Fruit fly (Drosophila melanogaster): ENCODE measurements around the gene Ubc84D.
A peak's percentile ranks its signal among the peaks of the same experiment; 100 is the strongest.

The Ubc84D gene

dm6 chr3R:7536281-7536680, 17.0 kb upstream of the Ubc84D start, which contains the start of gene alpha-Est5 (continued):
- peak; percentile 2 for TF ChIP-seq CG15514 (GFP tag; optimal IDR thresholded peaks at IDR 0.05)
- TF ChIP-seq psq (GFP tag; optimal IDR thresholded peaks at IDR 0.05), result no peak
- no peak for TF ChIP-seq CG1647 (GFP tag; optimal IDR thresholded peaks at IDR 0.05)
- TF ChIP-seq fd96Cb (tag; optimal IDR thresholded peaks at IDR 0.05), result no peak
- no peak for TF ChIP-seq CG10431 (GFP tag; optimal IDR thresholded peaks at IDR 0.05)
- TF ChIP-seq CG13287 (GFP tag; IDR thresholded peaks at IDR 0.05; ENCODE audit: partially characterized antibody), result no peak
- no peak for TF ChIP-seq CG4282 (GFP tag; optimal IDR thresholded peaks at IDR 0.05)
- no peak for TF ChIP-seq croc (GFP tag; conservative IDR thresholded peaks at IDR 0.05)
- no peak for TF ChIP-seq CG6765 (GFP tag; optimal IDR thresholded peaks at IDR 0.05)
- TF ChIP-seq B-H2 (GFP tag; optimal IDR thresholded peaks at IDR 0.05), result peak; percentile 8
- TF ChIP-seq Kr (GFP tag; optimal IDR thresholded peaks at IDR 0.05), result no peak
- TF ChIP-seq E2f1 (GFP tag; IDR thresholded peaks at IDR 0.05), result no peak
- no peak for TF ChIP-seq Deaf1 (tag; optimal IDR thresholded peaks at IDR 0.05)
- TF ChIP-seq her (GFP tag; optimal IDR thresholded peaks at IDR 0.05), result no peak
- no peak for TF ChIP-seq dmrt11E (tag; optimal IDR thresholded peaks at IDR 0.05)

dm6 chr3R:7535606-7536005, 16.4 kb upstream of the Ubc84D start:
- TF ChIP-seq exex (tag; optimal IDR thresholded peaks at IDR 0.05) (peak; percentile 79), Dp (GFP tag; optimal IDR thresholded peaks at IDR 0.05) (no peak), sug (tag; optimal IDR thresholded peaks at IDR 0.05) (peak; percentile 92), CG7745 (tag; optimal IDR thresholded peaks at IDR 0.05) (no peak), hbn (GFP tag; IDR thresholded peaks at IDR 0.05; ENCODE audit: partially characterized antibody) (no peak), CG14860 (GFP tag; IDR thresholded peaks at IDR 0.05; ENCODE audit: partially characterized antibody) (no peak), Ets65A (GFP tag) (peak; percentile 23)

- TF ChIP-seq CG15514 (GFP tag; optimal IDR thresholded peaks at IDR 0.05), result peak; percentile 16
- TF ChIP-seq CG6272 (GFP tag; IDR thresholded peaks at IDR 0.05), result no peak
- TF ChIP-seq HLH4C (GFP tag; IDR thresholded peaks at IDR 0.05; ENCODE audit: partially characterized antibody), result 0 out of 3 replicates have a peak, but pooled peaks have one; percentile 22
- peak; percentile 12 for TF ChIP-seq Lhr (GFP tag; optimal IDR thresholded peaks at IDR 0.05)
- peak; percentile 6 for TF ChIP-seq onecut (GFP tag; IDR thresholded peaks at IDR 0.05)
- no peak for TF ChIP-seq CG6813 (GFP tag; optimal IDR thresholded peaks at IDR 0.05)
- no peak for TF ChIP-seq Trl (optimal IDR thresholded peaks at IDR 0.05)
- TF ChIP-seq Trl (GFP tag; optimal IDR thresholded peaks at IDR 0.05), result no peak
- TF ChIP-seq CG1603 (tag; optimal IDR thresholded peaks at IDR 0.05), result peak; percentile 12
- no peak for TF ChIP-seq Opbp (GFP tag; IDR thresholded peaks at IDR 0.05; ENCODE audit: partially characterized antibody)
- TF ChIP-seq CG12744 (GFP tag; optimal IDR thresholded peaks at IDR 0.05), result no peak
- peak; percentile 9 for TF ChIP-seq CG12659 (GFP tag; optimal IDR thresholded peaks at IDR 0.05)
- peak; percentile 79 for TF ChIP-seq CG14710 (tag; optimal IDR thresholded peaks at IDR 0.05)
- TF ChIP-seq dmrt99B (tag; optimal IDR thresholded peaks at IDR 0.05), result no peak
- TF ChIP-seq ssp (GFP tag; IDR thresholded peaks at IDR 0.05), result no peak
- peak; percentile 19 for TF ChIP-seq Sin3A (optimal IDR thresholded peaks at IDR 0.05)
- peak in 1 of 2 experiments; percentile 73 for TF ChIP-seq Pdp1 (GFP tag; optimal IDR thresholded peaks at IDR 0.05)
- no peak for TF ChIP-seq Hsf (GFP tag; optimal IDR thresholded peaks at IDR 0.05)
- TF ChIP-seq Ets97D (GFP tag; optimal IDR thresholded peaks at IDR 0.05), result peak; percentile 13
- TF ChIP-seq ewg (GFP tag; optimal IDR thresholded peaks at IDR 0.05), result peak; percentile 85
- peak; percentile 3 for TF ChIP-seq CG15479 (GFP tag; optimal IDR thresholded peaks at IDR 0.05)
- TF ChIP-seq row (GFP tag; IDR thresholded peaks at IDR 0.05), result peak; percentile 42; the same call in 2 of the 3 replicates
- peak; percentile 79 for TF ChIP-seq Dp (GFP tag; optimal IDR thresholded peaks at IDR 0.05)
- 0 out of 4 replicates have a peak, but pooled peaks have one; percentile 40 for TF ChIP-seq Dll (GFP tag; IDR thresholded peaks at IDR 0.05; ENCODE audit: partially characterized antibody)
- TF ChIP-seq CG17186 (GFP tag; optimal IDR thresholded peaks at IDR 0.05), result peak; percentile 88
- TF ChIP-seq psq (GFP tag; optimal IDR thresholded peaks at IDR 0.05), result no peak
- TF ChIP-seq CG30020 (tag; optimal IDR thresholded peaks at IDR 0.05), result peak; percentile 57
- peak; percentile 85 for TF ChIP-seq E2f2 (GFP tag; IDR thresholded peaks at IDR 0.05)
Measured at dm6 chr3R:7530184-7530821, 11.0 kb upstream of the Ubc84D start, which contains the start of the genes Rtnl2 and alphaTub84D. Gene Rtnl2, minus strand, starts transcription at chr3R:7530241. Gene alphaTub84D, plus strand, starts transcription at chr3R:7530753.
